Fruit fly (Drosophila melanogaster): ENCODE measurements around the gene ome.
A peak's percentile ranks its signal among the peaks of the same experiment; 100 is the strongest.

Gene ome

dm6 chr3L:14631964-14632758 is 40.5 kb upstream of the ome start, which contains the start of the genes RecQ5 and dlp (continued):
- TF ChIP-seq D (optimal IDR thresholded peaks at IDR 0.05) (no peak), D (GFP tag; optimal IDR thresholded peaks at IDR 0.05) (peak; percentile 57), Ada2b (GFP tag; IDR thresholded peaks at IDR 0.05) (peak; percentile 74), Poxn (GFP tag; IDR thresholded peaks at IDR 0.05) (peak; percentile 47; the same call in 1 of the 2 replicates), rib (GFP tag; IDR thresholded peaks at IDR 0.05) (peak; percentile 59), stwl (tag; optimal IDR thresholded peaks at IDR 0.05) (peak; percentile 54), Spps (tag; optimal IDR thresholded peaks at IDR 0.05) (no peak), Scr (GFP tag; IDR thresholded peaks at IDR 0.05; ENCODE audit: partially characterized antibody) (peak; percentile 81), CG10431 (GFP tag; optimal IDR thresholded peaks at IDR 0.05) (peak; percentile 72), pros (GFP tag; optimal IDR thresholded peaks at IDR 0.05) (peak; percentile 20), chif (GFP tag; optimal IDR thresholded peaks at IDR 0.05) (peak in 1 of 2 experiments; percentile 49), pfk (GFP tag; optimal IDR thresholded peaks at IDR 0.05) (peak; percentile 11), bab2 (GFP tag; optimal IDR thresholded peaks at IDR 0.05) (peak; percentile 60), CG12104 (GFP tag; optimal IDR thresholded peaks at IDR 0.05) (peak; percentile 74), pho (GFP tag; optimal IDR thresholded peaks at IDR 0.05) (peak; percentile 43), kah (GFP tag; optimal IDR thresholded peaks at IDR 0.05) (peak; percentile 27), NK7.1 (GFP tag; optimal IDR thresholded peaks at IDR 0.05) (peak; percentile 54), Dip3 (GFP tag; optimal IDR thresholded peaks at IDR 0.05) (peak; percentile 14), vnd (GFP tag; IDR thresholded peaks at IDR 0.05; ENCODE audit: partially characterized antibody) (peak; percentile 85), CG1024 (GFP tag; IDR thresholded peaks at IDR 0.05) (peak; percentile 36; the same call in 1 of the 2 replicates), CG2875 (GFP tag; optimal IDR thresholded peaks at IDR 0.05) (peak; percentile 7), MTF-1 (GFP tag; optimal IDR thresholded peaks at IDR 0.05; ENCODE audit: borderline replicate concordance) (peak; percentile 68), br (optimal IDR thresholded peaks at IDR 0.05) (no peak), cato (GFP tag; optimal IDR thresholded peaks at IDR 0.05; ENCODE audit: borderline replicate concordance) (peak; percentile 31), tio (GFP tag; optimal IDR thresholded peaks at IDR 0.05) (peak; percentile 91)

DNA sequence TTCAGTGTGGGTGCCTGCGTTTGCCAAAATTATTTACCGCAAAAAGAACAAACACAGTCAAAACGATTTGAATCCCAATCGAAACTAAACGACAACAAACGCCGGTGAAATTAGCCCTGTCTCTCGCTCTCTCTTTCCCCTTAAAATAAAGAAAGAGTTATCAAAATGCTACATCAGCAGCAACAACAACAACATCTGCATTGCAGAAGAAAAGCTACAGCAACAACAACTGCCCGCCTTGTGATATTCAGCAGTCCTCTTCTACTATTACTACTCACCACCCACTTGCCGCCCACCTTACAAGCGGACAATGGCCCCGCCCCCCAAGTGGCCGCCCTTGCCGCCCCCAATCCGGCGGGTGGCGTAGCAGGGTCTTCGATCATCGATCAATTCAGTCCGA is 39.7 kb upstream of the ome start:
- TF ChIP-seq Bteb2 (GFP tag; optimal IDR thresholded peaks at IDR 0.05) (no peak), CG6175 (GFP tag; IDR thresholded peaks at IDR 0.05) (no peak), CG18599 (GFP tag; optimal IDR thresholded peaks at IDR 0.05) (no peak), CG1792 (GFP tag; optimal IDR thresholded peaks at IDR 0.05) (no peak), CG12219 (GFP tag; optimal IDR thresholded peaks at IDR 0.05) (no peak), Atf3 (GFP tag; optimal IDR thresholded peaks at IDR 0.05) (no peak), tll (GFP tag; optimal IDR thresholded peaks at IDR 0.05) (no peak), chm (GFP tag; IDR thresholded peaks at IDR 0.05) (peak; percentile 42), Dek (tag; optimal IDR thresholded peaks at IDR 0.05) (no peak), stwl (tag; optimal IDR thresholded peaks at IDR 0.05) (no peak), CG4360 (GFP tag; IDR thresholded peaks at IDR 0.05) (peak; percentile 77), D (optimal IDR thresholded peaks at IDR 0.05) (no peak), D (GFP tag; optimal IDR thresholded peaks at IDR 0.05) (no peak), GATAe (GFP tag; conservative IDR thresholded peaks at IDR 0.05) (no peak), mld (GFP tag; IDR thresholded peaks at IDR 0.05; ENCODE audit: partially characterized antibody) (0 out of 3 replicates have a peak, but pooled peaks have one; percentile 35), Asciz (GFP tag; optimal IDR thresholded peaks at IDR 0.05) (no peak), eyg (GFP tag; optimal IDR thresholded peaks at IDR 0.05) (no peak), CG17802 (tag; optimal IDR thresholded peaks at IDR 0.05) (no peak), pzg (GFP tag; optimal IDR thresholded peaks at IDR 0.05) (no peak), CG2129 (GFP tag; IDR thresholded peaks at IDR 0.05; ENCODE audit: partially characterized antibody) (no peak), Scr (GFP tag; IDR thresholded peaks at IDR 0.05; ENCODE audit: partially characterized antibody) (no peak), CG3065 (GFP tag; optimal IDR thresholded peaks at IDR 0.05) (peak; percentile 12), ci (GFP tag; IDR thresholded peaks at IDR 0.05) (0 out of 3 replicates have a peak, but pooled peaks have one; percentile 22), Ptx1 (GFP tag; IDR thresholded peaks at IDR 0.05) (no peak), CG2116 (GFP tag; optimal IDR thresholded peaks at IDR 0.05) (no peak), H2.0 (GFP tag; IDR thresholded peaks at IDR 0.05) (0 out of 2 replicates have a peak, but pooled peaks have one; percentile 11), repo (GFP tag; optimal IDR thresholded peaks at IDR 0.05) (no peak), CG30431 (GFP tag; optimal IDR thresholded peaks at IDR 0.05) (no peak)

All from whole organism, embryonic.